Fruit fly (Drosophila melanogaster): Measurements from ENCODE around the gene Reph.

Gene Reph

DNA sequence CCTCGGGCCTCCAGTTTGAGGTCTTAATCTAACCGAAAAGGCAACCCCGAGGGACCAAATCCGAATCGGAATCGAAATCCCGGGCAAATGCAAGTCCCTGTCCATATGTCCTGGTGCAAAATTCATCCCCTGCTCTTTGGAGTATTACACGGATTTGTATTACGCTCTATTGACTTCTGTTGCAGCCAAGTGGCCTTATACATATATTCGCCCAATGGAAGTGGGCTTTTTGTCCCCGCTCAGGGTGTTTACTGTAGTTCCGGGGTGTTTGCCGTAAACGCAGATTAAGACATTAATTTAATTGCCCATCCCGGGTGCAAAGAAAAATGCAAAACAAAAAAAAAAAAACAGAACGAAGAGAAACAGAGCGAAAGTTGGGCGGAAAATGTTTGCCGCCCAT is 43.2 kb downstream of the Reph start:
- no peak for TF ChIP-seq h (optimal IDR thresholded peaks at IDR 0.05)
- no peak for TF ChIP-seq psq (optimal IDR thresholded peaks at IDR 0.05)
- TF ChIP-seq ttk (optimal IDR thresholded peaks at IDR 0.05) = no peak
- TF ChIP-seq Myc (optimal IDR thresholded peaks at IDR 0.05) = no peak
- TF ChIP-seq Sin3A (optimal IDR thresholded peaks at IDR 0.05) = no peak
- no peak for TF ChIP-seq insv (optimal IDR thresholded peaks at IDR 0.05)

DNA sequence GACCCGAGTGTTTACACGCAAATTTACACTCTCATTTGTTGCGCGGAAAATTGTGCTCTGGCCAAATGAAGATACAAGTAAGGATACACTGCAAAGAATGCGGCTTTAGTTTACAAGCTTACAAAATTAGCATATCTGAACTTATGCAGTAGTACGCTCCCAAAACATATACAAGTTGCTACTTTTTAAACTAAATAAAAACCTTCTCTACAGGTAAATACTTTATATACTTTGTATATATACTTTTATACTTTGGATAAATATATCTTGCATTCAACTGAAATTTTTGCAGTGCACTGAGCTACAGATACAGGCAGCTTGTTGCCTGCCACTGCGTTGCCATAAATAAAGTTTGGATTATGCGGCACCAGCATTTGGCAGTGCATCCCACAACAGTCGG is 44.6 kb downstream of the Reph start:
- TF ChIP-seq ttk (optimal IDR thresholded peaks at IDR 0.05) (no peak), psq (optimal IDR thresholded peaks at IDR 0.05) (no peak), insv (optimal IDR thresholded peaks at IDR 0.05) (no peak), Myc (optimal IDR thresholded peaks at IDR 0.05) (no peak), Sin3A (optimal IDR thresholded peaks at IDR 0.05) (no peak), h (optimal IDR thresholded peaks at IDR 0.05) (no peak)

DNA sequence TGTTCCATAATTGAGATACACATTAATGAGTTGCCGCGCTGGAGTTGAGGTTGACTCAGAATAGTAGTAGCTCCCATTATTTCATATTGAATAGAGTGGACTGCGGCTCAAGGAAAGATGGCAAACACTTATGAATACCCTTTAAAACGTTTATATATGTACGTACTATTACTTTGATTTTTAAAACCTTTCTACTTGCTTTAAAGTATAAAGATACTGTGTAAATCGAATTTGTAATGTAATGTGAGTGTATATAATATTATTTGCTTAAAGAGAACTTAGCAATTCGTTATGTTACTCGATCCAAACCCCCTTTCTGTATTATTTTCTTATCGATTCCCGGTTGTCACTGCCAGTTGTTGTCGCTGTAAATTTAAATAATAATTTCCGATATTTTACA is 48.0 kb downstream of the Reph start:
- TF ChIP-seq Myc (optimal IDR thresholded peaks at IDR 0.05) = no peak
- no peak for TF ChIP-seq ttk (optimal IDR thresholded peaks at IDR 0.05)
- no peak for TF ChIP-seq Sin3A (optimal IDR thresholded peaks at IDR 0.05)
- no peak for TF ChIP-seq h (optimal IDR thresholded peaks at IDR 0.05)
- no peak for TF ChIP-seq insv (optimal IDR thresholded peaks at IDR 0.05)

DNA sequence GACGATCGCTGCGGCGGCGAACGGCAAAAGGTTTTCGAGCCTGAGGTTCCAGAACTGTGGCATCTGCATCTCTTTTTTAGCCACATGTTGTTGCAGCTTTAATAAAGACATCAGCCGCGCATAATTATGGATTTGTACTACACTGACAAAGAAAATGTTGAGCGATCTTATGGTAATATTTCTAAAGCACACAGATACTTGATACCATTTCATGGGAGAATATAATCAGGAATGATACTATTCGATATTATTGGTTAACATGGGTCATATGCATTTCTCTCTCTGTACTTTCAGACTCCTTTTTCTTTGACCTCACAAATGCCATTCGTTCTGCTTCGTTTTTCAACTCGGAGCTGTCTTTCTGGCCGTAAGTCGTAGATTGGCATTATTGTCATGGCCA is 48.8 kb downstream of the Reph start:
- TF ChIP-seq insv (optimal IDR thresholded peaks at IDR 0.05) = no peak

DNA sequence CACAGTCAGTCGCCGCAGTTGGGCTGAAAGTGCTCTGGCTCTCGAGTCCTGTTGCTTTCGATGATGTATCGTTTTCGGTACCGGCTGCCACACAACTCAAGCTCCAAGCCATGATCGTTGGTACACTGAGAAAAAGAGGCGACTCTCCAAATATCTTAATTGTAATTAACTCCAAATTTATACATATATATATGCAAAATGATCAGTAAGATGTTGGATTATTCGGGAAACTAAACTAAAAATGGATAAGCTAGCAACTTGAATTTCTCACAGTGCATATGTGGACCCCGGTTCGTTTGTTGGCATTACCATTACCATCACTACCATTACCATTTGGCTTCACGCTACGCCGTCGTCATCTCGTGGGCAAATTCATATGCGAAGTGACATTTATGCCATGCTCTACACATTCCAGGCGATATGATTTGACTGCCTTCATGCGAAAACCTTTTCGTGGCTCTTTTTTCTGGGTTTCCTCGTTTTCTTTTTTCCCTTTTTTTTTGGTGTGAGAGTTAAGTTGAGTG is 50.2 kb downstream of the Reph start:
- no peak for TF ChIP-seq h (optimal IDR thresholded peaks at IDR 0.05)
- no peak for TF ChIP-seq ttk (optimal IDR thresholded peaks at IDR 0.05)
- no peak for TF ChIP-seq insv (optimal IDR thresholded peaks at IDR 0.05)
- TF ChIP-seq Sin3A (optimal IDR thresholded peaks at IDR 0.05) = no peak
- no peak for TF ChIP-seq psq (optimal IDR thresholded peaks at IDR 0.05)
- TF ChIP-seq Myc (optimal IDR thresholded peaks at IDR 0.05) = no peak

DNA sequence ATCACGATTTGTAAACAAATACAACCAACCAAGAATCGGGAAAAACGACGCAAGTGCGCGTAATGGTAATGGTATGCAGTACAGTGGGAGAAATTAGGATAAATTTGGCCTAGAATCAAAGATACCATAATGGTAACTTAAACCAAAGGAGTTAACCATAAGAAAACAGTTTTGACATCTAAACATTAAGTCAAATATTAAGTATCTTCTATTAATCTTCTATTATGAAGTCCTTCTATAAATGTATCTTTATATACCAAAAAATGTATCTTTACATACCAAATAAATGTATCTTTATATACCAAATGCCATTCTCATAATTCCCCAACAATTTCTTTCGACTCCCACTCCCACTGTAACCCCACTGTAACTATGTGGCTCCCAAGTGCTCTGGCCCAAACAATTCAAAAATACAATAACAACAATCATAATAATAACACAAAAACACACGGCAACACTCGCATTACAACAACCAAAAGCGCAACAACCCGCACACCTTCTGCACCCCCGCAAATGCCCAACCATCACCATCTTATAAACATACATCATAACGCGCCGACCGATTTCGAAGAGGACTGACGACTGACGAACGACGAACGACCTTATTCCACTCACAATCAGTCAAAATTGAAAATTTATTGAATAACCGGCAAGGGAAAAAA is 52.3 kb downstream of the Reph start:
- TF ChIP-seq Sin3A (optimal IDR thresholded peaks at IDR 0.05) = no peak
- no peak for TF ChIP-seq ttk (optimal IDR thresholded peaks at IDR 0.05)
- TF ChIP-seq psq (optimal IDR thresholded peaks at IDR 0.05) = no peak
- no peak for TF ChIP-seq Myc (optimal IDR thresholded peaks at IDR 0.05)
- TF ChIP-seq h (optimal IDR thresholded peaks at IDR 0.05) = no peak
- TF ChIP-seq insv (optimal IDR thresholded peaks at IDR 0.05) = no peak

DNA sequence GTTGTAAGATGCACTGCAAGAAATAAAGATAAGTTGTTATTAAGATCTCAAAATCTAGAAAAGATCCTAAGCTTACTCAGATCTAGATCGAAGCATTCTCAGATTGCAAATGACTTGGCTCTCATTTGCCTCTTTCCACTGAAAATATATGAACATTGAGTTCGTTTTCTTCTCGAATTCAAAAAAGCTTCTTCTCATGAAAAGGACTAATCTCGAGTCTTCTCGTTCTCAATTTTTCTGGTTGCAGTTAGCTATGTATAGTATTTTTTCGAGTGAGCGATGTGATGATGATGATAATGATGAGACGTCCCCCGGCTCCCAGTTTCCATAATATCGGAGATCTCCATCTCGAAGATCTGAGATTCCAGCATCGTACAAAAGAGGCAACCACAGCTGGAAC is 53.0 kb downstream of the Reph start:
- TF ChIP-seq ttk (optimal IDR thresholded peaks at IDR 0.05) = no peak

DNA sequence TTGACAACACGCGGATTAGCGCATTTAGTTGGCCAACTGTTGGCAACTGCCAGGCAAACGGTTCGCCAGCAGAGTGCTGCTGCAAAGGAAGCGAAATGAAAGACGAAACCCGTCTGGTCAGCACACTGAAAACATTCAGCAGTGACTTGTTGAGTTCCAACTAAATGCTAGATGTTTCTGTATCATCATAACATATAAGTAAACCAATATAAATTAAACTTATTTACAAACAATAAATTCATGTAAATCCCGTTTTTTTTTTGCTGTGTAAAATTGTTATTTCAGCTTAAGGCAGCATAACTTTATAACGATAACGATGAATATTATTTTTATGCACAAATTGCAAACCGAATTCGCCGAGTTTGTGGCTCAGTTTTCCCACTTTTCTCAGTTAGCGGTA is 54.8 kb downstream of the Reph start:
- TF ChIP-seq insv (optimal IDR thresholded peaks at IDR 0.05) (no peak), ttk (optimal IDR thresholded peaks at IDR 0.05) (no peak), h (optimal IDR thresholded peaks at IDR 0.05) (no peak), Sin3A (optimal IDR thresholded peaks at IDR 0.05) (no peak), Myc (optimal IDR thresholded peaks at IDR 0.05) (no peak), psq (optimal IDR thresholded peaks at IDR 0.05) (no peak)
